Fruit fly (Drosophila melanogaster): ENCODE data around the gene CG9915.

CG9915 gene

DNA sequence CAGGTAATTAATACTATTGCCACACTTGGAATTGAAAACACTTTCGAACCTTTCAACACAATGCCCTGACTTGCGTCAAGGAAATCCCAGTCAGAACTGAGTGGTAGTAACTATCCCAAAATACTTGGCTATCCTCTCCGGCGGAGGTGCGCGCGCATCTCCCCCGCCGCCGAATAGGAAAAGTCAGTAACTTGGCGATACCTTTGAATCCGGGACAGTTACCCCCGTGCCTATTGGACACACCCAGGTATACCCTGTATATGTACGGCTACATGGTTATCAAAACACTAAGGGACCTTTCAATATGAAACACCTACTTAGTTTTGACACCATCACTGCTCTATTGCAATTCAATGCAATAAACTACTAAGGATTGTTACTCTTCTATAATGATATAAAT lies 17.7 kb upstream of the CG9915 start, which contains the start of gene CG9919 (continued):
- TF ChIP-seq croc (GFP tag; conservative IDR thresholded peaks at IDR 0.05) (no peak), HLH4C (GFP tag; IDR thresholded peaks at IDR 0.05; ENCODE audit: partially characterized antibody) (no peak), ewg (GFP tag; optimal IDR thresholded peaks at IDR 0.05) (peak; percentile 82), Opbp (GFP tag; IDR thresholded peaks at IDR 0.05; ENCODE audit: partially characterized antibody) (no peak), Rx (GFP tag; IDR thresholded peaks at IDR 0.05) (no peak), BEAF-32 (GFP tag; optimal IDR thresholded peaks at IDR 0.05) (no peak), az2 (GFP tag; optimal IDR thresholded peaks at IDR 0.05) (no peak), sisA (GFP tag; IDR thresholded peaks at IDR 0.05) (no peak), CG17359 (tag; optimal IDR thresholded peaks at IDR 0.05) (no peak), CG5180 (GFP tag; optimal IDR thresholded peaks at IDR 0.05) (no peak), Xbp1 (GFP tag; optimal IDR thresholded peaks at IDR 0.05) (no peak), Neu2 (GFP tag; optimal IDR thresholded peaks at IDR 0.05; ENCODE audit: borderline replicate concordance) (no peak), Atf-2 (GFP tag; optimal IDR thresholded peaks at IDR 0.05) (no peak), HmgZ (tag; optimal IDR thresholded peaks at IDR 0.05) (no peak), CG9797 (GFP tag; optimal IDR thresholded peaks at IDR 0.05) (no peak), CG16779 (GFP tag; IDR thresholded peaks at IDR 0.05) (no peak), row (GFP tag; IDR thresholded peaks at IDR 0.05) (peak; percentile 33; the same call in 1 of the 3 replicates), Elba2 (GFP tag; optimal IDR thresholded peaks at IDR 0.05) (peak; percentile 35), CG31388 (GFP tag; optimal IDR thresholded peaks at IDR 0.05) (no peak), CG15514 (GFP tag; optimal IDR thresholded peaks at IDR 0.05) (peak; percentile 16), CG11560 (tag; IDR thresholded peaks at IDR 0.05) (no peak), ERR (GFP tag; optimal IDR thresholded peaks at IDR 0.05) (no peak), CG2199 (GFP tag; IDR thresholded peaks at IDR 0.05) (no peak), nom (GFP tag; optimal IDR thresholded peaks at IDR 0.05) (no peak), nerfin-1 (tag; optimal IDR thresholded peaks at IDR 0.05) (peak; percentile 23), CG10431 (GFP tag; optimal IDR thresholded peaks at IDR 0.05) (peak; percentile 89), Hey (tag; optimal IDR thresholded peaks at IDR 0.05) (no peak), CkIIα-i1 (GFP tag; IDR thresholded peaks at IDR 0.05) (no peak), CG14860 (GFP tag; IDR thresholded peaks at IDR 0.05; ENCODE audit: partially characterized antibody) (no peak), en (GFP tag; optimal IDR thresholded peaks at IDR 0.05) (no peak), danr (GFP tag; IDR thresholded peaks at IDR 0.05) (no peak), usp (GFP tag; optimal IDR thresholded peaks at IDR 0.05) (no peak)

DNA sequence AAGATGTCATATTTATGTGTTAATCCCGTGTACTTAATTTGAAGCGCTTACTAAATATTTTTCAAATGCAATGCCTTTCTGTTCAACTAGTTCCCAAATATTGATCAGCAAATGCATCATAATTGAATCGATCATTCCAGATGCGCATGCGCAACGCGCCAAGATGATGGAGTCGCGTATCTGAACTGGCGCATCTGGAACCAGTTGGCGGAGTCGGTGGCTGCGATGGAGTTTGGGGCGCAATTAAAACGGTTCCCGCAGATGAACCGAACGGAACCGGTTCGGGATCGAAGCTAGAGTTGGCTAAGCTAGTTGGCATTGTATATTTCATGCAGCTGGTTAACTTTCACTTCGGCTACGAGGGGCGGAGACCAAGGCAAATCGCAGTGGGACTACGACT lies 12.5 kb upstream of the CG9915 start, which contains the start of gene CalpC:
Gene CalpC (plus strand): TSS at position 292 of the 400 bp plus-strand sequence.
- TF ChIP-seq CG2889 (GFP tag; IDR thresholded peaks at IDR 0.05) (no peak), Elba2 (GFP tag; optimal IDR thresholded peaks at IDR 0.05) (no peak), CG13775 (GFP tag; optimal IDR thresholded peaks at IDR 0.05) (no peak), abd-A (tag; optimal IDR thresholded peaks at IDR 0.05) (peak; percentile 39), NFAT (GFP tag; IDR thresholded peaks at IDR 0.05) (no peak), CG13287 (GFP tag; IDR thresholded peaks at IDR 0.05; ENCODE audit: partially characterized antibody) (0 out of 2 replicates have a peak, but pooled peaks have one; percentile 15), pzg (GFP tag; optimal IDR thresholded peaks at IDR 0.05) (peak; percentile 22), TFAM (GFP tag; optimal IDR thresholded peaks at IDR 0.05) (no peak), dimm (GFP tag; IDR thresholded peaks at IDR 0.05) (no peak), ken (GFP tag; IDR thresholded peaks at IDR 0.05) (no peak), fd3F (GFP tag; optimal IDR thresholded peaks at IDR 0.05) (no peak), vvl (GFP tag; IDR thresholded peaks at IDR 0.05) (0 out of 2 replicates have a peak, but pooled peaks have one; percentile 15), Dref (GFP tag; IDR thresholded peaks at IDR 0.05) (peak; percentile 36; the same call in 1 of the 2 replicates), CG11247 (GFP tag; IDR thresholded peaks at IDR 0.05) (no peak), dm (GFP tag; optimal IDR thresholded peaks at IDR 0.05) (no peak), CG13296 (GFP tag; optimal IDR thresholded peaks at IDR 0.05) (no peak), CG18476 (GFP tag; optimal IDR thresholded peaks at IDR 0.05) (no peak), CG30431 (GFP tag; optimal IDR thresholded peaks at IDR 0.05) (no peak), CG15479 (GFP tag; optimal IDR thresholded peaks at IDR 0.05) (no peak), BtbVII (GFP tag; optimal IDR thresholded peaks at IDR 0.05) (no peak), CG14014 (GFP tag; IDR thresholded peaks at IDR 0.05) (no peak), fru (optimal IDR thresholded peaks at IDR 0.05) (no peak)

Data from whole organism, embryonic.